Worm (Caenorhabditis elegans) whole organism, L2 larva: Measurements from ENCODE around the gene F47B10.8.

Experiments
- blmp-1 ChIP-seq: sonication (generic microtip); optimal IDR thresholded peaks from 2 replicates; lab custom pipeline; 2017; ENCODE audit warnings: missing genetic modification characterization, mild to moderate bottlenecking, missing compliant biosample characterization, antibody characterized with exemption, moderate library complexity; ENCODE audit not compliant: insufficient read depth
- lin-11 ChIP-seq: fragments of 150-350 bp; sonication (generic microtip); optimal IDR thresholded peaks from 2 replicates; lab custom pipeline; 2014; ENCODE audit warnings: missing biosample characterization, missing genetic modification characterization, inconsistent platforms, mixed read lengths
- lin-39 ChIP-seq: fragments of 150-350 bp; optimal IDR thresholded peaks from 2 replicates; lab custom pipeline; 2014; ENCODE audit warnings: missing biosample characterization, missing genetic modification reagents, missing genetic modification characterization
- nhr-11 ChIP-seq: fragments of 150-350 bp; optimal IDR thresholded peaks from 2 replicates; lab custom pipeline; 2014; ENCODE audit warnings: missing biosample characterization, missing genetic modification characterization
- unc-62 ChIP-seq: fragments of 150-350 bp; optimal IDR thresholded peaks from 2 replicates; lab custom pipeline; 2014; ENCODE audit warnings: missing biosample characterization, missing genetic modification reagents, missing genetic modification characterization

- TF ChIP-seq lin-39 (tag; lab: Kevin White, UChicago) (no peak), unc-62 (GFP tag; lab: Kevin White, UChicago) (no peak), blmp-1 (tag; lab: Kevin White, UChicago) (no peak), nhr-11 (tag; lab: Kevin White, UChicago) (no peak), lin-11 (tag; lab: Kevin White, UChicago) (no peak)
Measured at ce11 chrX:10859622-10860021, 51.0 kb downstream of the F47B10.8 start.
